Worm (Caenorhabditis elegans) whole organism, L4 larva: Measurements from ENCODE around the gene paqr-1.

Experiments used
- F26F4.8 ChIP-seq: fragments of 200-800 bp; sonication (Bioruptor generic); conservative IDR thresholded peaks from 2 replicates; pipeline ENCODE4 v1.3.6; 2022; ENCODE audit warnings: missing genetic modification characterization, missing compliant biosample characterization
- R02D3.7 ChIP-seq: fragments of 150-350 bp; sonication (generic microtip); optimal IDR thresholded peaks from 3 replicates; lab custom pipeline; 2014; ENCODE audit warnings: missing biosample characterization, missing genetic modification characterization
- lin-13 ChIP-seq: fragments of 150-350 bp; optimal IDR thresholded peaks from 2 replicates; lab custom pipeline; 2014; ENCODE audit warnings: missing biosample characterization, missing genetic modification reagents, missing genetic modification characterization
- mdt-29 ChIP-seq: fragments of 200-800 bp; sonication (Bioruptor generic); IDR thresholded peaks from 2 replicates; pipeline ENCODE4 v1.3.6; 2022; ENCODE audit warnings: missing genetic modification reagents, missing genetic modification characterization, missing compliant biosample characterization
- php-3 ChIP-seq: fragments of 200-800 bp; sonication (Bioruptor generic); IDR thresholded peaks from 2 replicates; pipeline ENCODE4 v1.3.6; 2022; ENCODE audit warnings: missing genetic modification reagents, missing genetic modification characterization, missing compliant biosample characterization
- saeg-2 ChIP-seq: fragments of 200-800 bp; sonication (Bioruptor generic); IDR thresholded peaks from 2 replicates; pipeline ENCODE4 v1.3.6; 2022; ENCODE audit warnings: missing genetic modification reagents, missing genetic modification characterization, missing compliant biosample characterization
- unc-39 ChIP-seq: sonication (generic microtip); optimal IDR thresholded peaks from 2 replicates; lab custom pipeline; 2017; ENCODE audit warnings: missing biosample characterization, missing genetic modification characterization

- TF ChIP-seq F26F4.8 (GFP tag; lab: Robert Waterston, UW), result no peak
- no peak for TF ChIP-seq unc-39 (tag; lab: Kevin White, UChicago)
- TF ChIP-seq php-3 (GFP tag; lab: Robert Waterston, UW), result no peak
- TF ChIP-seq mdt-29, result no peak
- TF ChIP-seq R02D3.7 (tag; lab: Kevin White, UChicago), result no peak
- no peak for TF ChIP-seq lin-13 (GFP tag; lab: Kevin White, UChicago)
- TF ChIP-seq saeg-2 (GFP tag; lab: Robert Waterston, UW), result no peak
These were observed 32.8 kb downstream of the paqr-1 start, which contains the start of gene ddi-1 for ce11 chrIV:6522305-6522917.
